Fruit fly (Drosophila melanogaster) whole organism, prepupa: ENCODE results near the gene Inx6.
"Not testable (repeated sequence)": the region's sequence is repeated elsewhere in the genome, so short reads cannot be mapped to it uniquely, and the experiment has no call there.

Experiments
- CG10669 ChIP-seq: fragments of 200-800 bp; sonication (Bioruptor generic); optimal IDR thresholded peaks from 3 replicates; lab custom pipeline; 2018; ENCODE audit warnings: missing biosample characterization, mild to moderate bottlenecking, missing genetic modification characterization, moderate library complexity
- CG15336 ChIP-seq: fragments of 200-800 bp; sonication (Bioruptor generic); IDR thresholded peaks from 2 replicates; pipeline ENCODE4 v1.3.6; 2022; ENCODE audit warnings: missing biosample characterization, missing genetic modification characterization
- CG34406 ChIP-seq: fragments of 200-800 bp; sonication (Bioruptor generic); optimal IDR thresholded peaks from 3 replicates; lab custom pipeline; 2016; ENCODE audit warnings: missing biosample characterization, missing genetic modification characterization
- CG7368 ChIP-seq: fragments of 200-800 bp; sonication (Bioruptor generic); optimal IDR thresholded peaks from 3 replicates; lab custom pipeline; 2016; ENCODE audit warnings: missing biosample characterization, missing genetic modification characterization
- Eip78C ChIP-seq: fragments of 200-800 bp; sonication (Bioruptor generic); peaks from one replicate; lab custom pipeline; 2016; ENCODE audit warnings: missing biosample characterization, missing genetic modification characterization
- OdsH ChIP-seq: fragments of 200-800 bp; sonication (Bioruptor generic); optimal IDR thresholded peaks from 3 replicates; lab custom pipeline; 2016; ENCODE audit warnings: missing biosample characterization, missing genetic modification characterization
- dac ChIP-seq: fragments of 200-800 bp; sonication (Bioruptor generic); optimal IDR thresholded peaks from 2 replicates; lab custom pipeline; 2017; ENCODE audit warnings: missing biosample characterization, mild to moderate bottlenecking, missing genetic modification characterization
- net ChIP-seq: fragments of 200-800 bp; sonication (Bioruptor generic); optimal IDR thresholded peaks from 3 replicates; lab custom pipeline; 2016; ENCODE audit warnings: missing biosample characterization, missing genetic modification characterization
- topi ChIP-seq: fragments of 200-800 bp; sonication (Bioruptor generic); optimal IDR thresholded peaks from 3 replicates; lab custom pipeline; 2016; ENCODE audit warnings: missing biosample characterization, missing genetic modification characterization

Gene Inx6

dm6 chrX:20231658-20232057 is 37.9 kb downstream of the Inx6 start:
- TF ChIP-seq CG7368 (GFP tag; lab: Kevin White, UChicago) (no peak), topi (GFP tag; lab: Kevin White, UChicago) (no peak), CG34406 (no peak), net (no peak), dac (no peak), CG15336 (no peak)

- TF ChIP-seq CG10669 (GFP tag; lab: Kevin White, UChicago); Eip78C (GFP tag; lab: Kevin White, UChicago); OdsH: not testable (repeated sequence)
Measured at dm6 chrX:20224920-20225319, 44.6 kb downstream of the Inx6 start, which contains the start of gene Sdic4. Gene Sdic4 (minus strand): TSS chrX:20225020.
